Worm (Caenorhabditis elegans) whole organism, midembryonic: Measurements from ENCODE around the gene mboa-7.

ENCODE experiments used
- T22C8.4 ChIP-seq: fragments of 200-800 bp; sonication (Bioruptor generic); IDR thresholded peaks from 2 replicates; pipeline ENCODE4 v1.3.6; 2022; ENCODE audit warnings: missing genetic modification characterization, missing compliant biosample characterization
- flt-1 ChIP-seq: fragments of 200-800 bp; sonication (Bioruptor generic); IDR thresholded peaks from 2 replicates; pipeline ENCODE4 v1.3.6; 2022; ENCODE audit warnings: missing genetic modification characterization, missing compliant biosample characterization
- klf-2 ChIP-seq: fragments of 200-800 bp; sonication (Bioruptor generic); conservative IDR thresholded peaks from 2 replicates; pipeline ENCODE4 v1.3.6; 2022; ENCODE audit warnings: missing genetic modification reagents, missing genetic modification characterization, missing compliant biosample characterization
- med-1 ChIP-seq: sonication (generic microtip); optimal IDR thresholded peaks from 2 replicates; lab custom pipeline; 2017; ENCODE audit warnings: missing genetic modification characterization, mild to moderate bottlenecking, missing compliant biosample characterization, antibody characterized with exemption, missing genetic modification reagents; ENCODE audit not compliant: insufficient read depth
- ztf-29 ChIP-seq: fragments of 200-800 bp; sonication (Bioruptor generic); IDR thresholded peaks from 2 replicates; pipeline ENCODE4 v1.3.6; 2022; ENCODE audit warnings: missing genetic modification reagents, missing genetic modification characterization, missing compliant biosample characterization

DNA sequence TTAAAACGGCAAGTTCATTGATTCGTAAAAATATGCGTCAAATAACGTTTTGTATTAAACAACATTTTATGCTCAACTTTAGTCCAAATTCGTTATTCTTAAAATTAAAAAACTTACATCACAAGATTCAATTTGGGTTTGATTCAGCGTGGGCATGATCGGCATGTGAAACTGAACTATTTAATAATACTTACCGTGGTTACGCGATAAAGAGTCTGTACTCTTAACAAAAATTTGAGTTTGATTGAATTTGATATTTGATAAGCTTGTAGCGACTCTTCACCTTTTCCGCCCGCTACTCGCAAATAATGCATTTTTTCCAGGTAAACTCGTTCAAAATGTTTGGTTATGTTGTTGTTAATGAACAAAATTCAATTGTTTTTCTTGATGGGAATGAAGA lies 9.1 kb upstream of the mboa-7 start, which contains the start of gene glo-3:
- TF ChIP-seq T22C8.4 (GFP tag; lab: Robert Waterston, UW): no peak
- no peak for TF ChIP-seq klf-2 (GFP tag; lab: Robert Waterston, UW)
- TF ChIP-seq flt-1: no peak
- TF ChIP-seq med-1 (GFP tag; lab: Kevin White, UChicago): no peak
- TF ChIP-seq ztf-29 (GFP tag; lab: Robert Waterston, UW): no peak
